Worm (Caenorhabditis elegans): ENCODE data around the gene K08D10.14.

Gene K08D10.14

DNA sequence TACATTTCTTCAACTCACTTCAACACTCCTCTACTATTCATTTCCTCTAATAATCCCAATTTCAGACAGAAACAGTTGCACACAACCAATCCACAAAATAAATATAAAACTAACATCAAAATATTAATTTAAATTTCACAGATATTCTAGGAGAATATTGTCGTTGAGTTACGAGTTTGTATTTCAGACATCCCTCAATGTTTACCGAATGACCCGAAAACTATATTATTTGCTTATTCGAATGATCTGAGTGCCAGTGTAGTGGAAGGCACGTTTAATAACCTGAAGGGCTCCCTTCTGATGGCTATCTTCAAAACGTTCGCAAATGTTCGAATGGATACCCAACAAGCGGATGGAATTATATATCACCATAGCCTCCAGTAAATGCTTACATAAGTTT is 10.0 kb upstream of the K08D10.14 start, which contains the start of gene R07C12.3:
R07C12.3 (plus strand) TSS at position 301 of the 400 bp plus-strand sequence.
- TF ChIP-seq attf-6 (GFP tag; IDR thresholded peaks at IDR 0.05) (no peak), C17E4.6 (GFP tag; IDR thresholded peaks at IDR 0.05) (no peak), F57A8.1 (GFP tag; optimal IDR thresholded peaks at IDR 0.05) (no peak), ztf-18 (tag; optimal IDR thresholded peaks at IDR 0.05) (no peak), repo-1 (tag; optimal IDR thresholded peaks at IDR 0.05) (no peak), cebp-2 (GFP tag; IDR thresholded peaks at IDR 0.05) (no peak), atf-7 (tag; optimal IDR thresholded peaks at IDR 0.05) (no peak), F49E8.2 (tag; optimal IDR thresholded peaks at IDR 0.05; ENCODE audit: insufficient read depth) (no peak), bed-1 (GFP tag; IDR thresholded peaks at IDR 0.05) (no peak), rec-8 (tag; optimal IDR thresholded peaks at IDR 0.05) (no peak), nhr-179 (tag; optimal IDR thresholded peaks at IDR 0.05) (no peak), Y95B8A.8 (GFP tag; IDR thresholded peaks at IDR 0.05) (no peak), athp-1 (tag; optimal IDR thresholded peaks at IDR 0.05) (no peak), B0336.3 (GFP tag; IDR thresholded peaks at IDR 0.05) (no peak), ekl-4 (GFP tag; IDR thresholded peaks at IDR 0.05) (no peak), C06A6.2 (GFP tag; conservative IDR thresholded peaks at IDR 0.05) (no peak), dpl-1 (GFP tag; optimal IDR thresholded peaks at IDR 0.05) (no peak), fkh-3 (tag; optimal IDR thresholded peaks at IDR 0.05) (no peak), D2030.7 (GFP tag; IDR thresholded peaks at IDR 0.05) (no peak)

- TF ChIP-seq hsf-1 (GFP tag; IDR thresholded peaks at IDR 0.05) (no peak), nhr-80 (tag; optimal IDR thresholded peaks at IDR 0.05) (peak; percentile 77)
Observed at ce11 chrIV:4147891-4148290, 6.8 kb upstream of the K08D10.14 start.

DNA sequence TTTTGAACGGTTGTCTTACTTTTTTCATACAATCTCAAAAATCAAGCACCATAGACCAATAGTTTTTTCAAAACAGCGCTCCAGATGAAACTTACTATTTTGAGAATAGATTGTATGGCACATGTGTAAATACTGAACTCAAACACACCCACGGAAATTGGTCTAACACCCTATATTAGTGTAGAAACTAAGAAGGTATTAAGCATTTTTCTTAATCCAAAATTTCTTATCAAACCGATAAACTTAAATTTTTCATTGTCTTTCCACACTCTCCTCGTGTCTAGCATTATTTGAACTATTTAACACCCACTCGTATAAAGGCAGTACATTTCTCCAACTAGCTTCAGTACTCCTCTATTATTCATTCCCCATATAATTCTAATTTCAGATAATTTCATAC is 4.6 kb upstream of the K08D10.14 start:
- TF ChIP-seq ztf-25 (GFP tag; IDR thresholded peaks at IDR 0.05) (no peak), egl-44 (GFP tag; IDR thresholded peaks at IDR 0.05) (no peak), pbrm-1 (GFP tag; IDR thresholded peaks at IDR 0.05) (no peak), hmg-20 (GFP tag; IDR thresholded peaks at IDR 0.05) (no peak), F57C9.4 (tag; optimal IDR thresholded peaks at IDR 0.05) (no peak), ztf-22 (GFP tag; optimal IDR thresholded peaks at IDR 0.05) (no peak), rcor-1 (GFP tag; IDR thresholded peaks at IDR 0.05) (no peak), madf-8 (GFP tag; conservative IDR thresholded peaks at IDR 0.05) (no peak), aptf-3 (GFP tag; IDR thresholded peaks at IDR 0.05) (no peak)

DNA sequence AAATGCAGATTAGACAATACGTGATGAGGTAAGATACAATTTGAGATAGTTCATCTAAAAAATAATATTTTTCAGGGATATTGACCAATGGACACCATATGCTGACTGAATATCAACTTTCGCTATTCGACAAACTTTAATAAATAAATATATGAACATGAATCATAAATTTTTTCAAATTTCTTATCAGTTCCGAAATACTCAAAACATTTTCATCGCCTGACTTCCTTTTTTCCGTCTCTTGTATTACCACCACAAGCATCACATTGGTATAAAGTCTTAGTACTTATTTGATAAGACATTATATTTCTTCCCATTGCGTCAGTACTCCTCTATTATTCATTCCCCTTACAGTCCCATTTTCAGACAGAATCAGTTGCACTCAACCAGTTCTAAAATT is 2.6 kb upstream of the K08D10.14 start, which contains the start of the genes K08D10.10 and R07C12.1:
K08D10.10 (plus strand) TSS at position 93 of the 400 bp plus-strand sequence.
R07C12.1 (plus strand) TSS at position 314 of the 400 bp plus-strand sequence.
- TF ChIP-seq nhr-80 (tag; optimal IDR thresholded peaks at IDR 0.05) (peak; percentile 42), C17E4.6 (GFP tag; IDR thresholded peaks at IDR 0.05) (no peak)

DNA sequence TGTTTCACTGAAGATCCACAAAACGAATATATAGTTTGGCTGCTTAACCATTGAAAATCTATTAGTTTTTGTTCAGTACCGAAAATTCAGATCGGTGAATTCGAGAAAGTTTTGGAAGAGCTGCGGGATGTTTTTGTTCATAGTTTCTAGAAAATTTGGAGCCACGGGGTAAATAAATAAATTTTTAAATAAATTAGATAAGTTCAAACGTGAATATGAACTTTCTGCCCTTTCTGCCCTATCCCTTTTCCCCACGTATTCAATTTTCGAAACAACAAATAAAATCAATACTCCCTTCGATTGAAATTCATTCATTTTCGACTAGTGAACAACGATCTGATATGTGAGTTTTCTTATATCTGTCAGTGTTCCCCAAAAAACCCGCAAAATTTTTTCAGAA is 7.4 kb downstream of the K08D10.14 start, which contains the start of gene scrm-5:
scrm-5 (plus strand) TSS at position 301 of the 400 bp plus-strand sequence.
- TF ChIP-seq hmg-20 (GFP tag; IDR thresholded peaks at IDR 0.05) (no peak), efl-1 (GFP tag; optimal IDR thresholded peaks at IDR 0.05) (no peak), T26A5.8 (tag; optimal IDR thresholded peaks at IDR 0.05) (no peak)

- TF ChIP-seq aptf-2 (GFP tag; conservative IDR thresholded peaks at IDR 0.05) (no peak), Y79H2A.3 (GFP tag; conservative IDR thresholded peaks at IDR 0.05) (no peak), somi-1 (GFP tag; optimal IDR thresholded peaks at IDR 0.05) (no peak), F37B4.10 (GFP tag; IDR thresholded peaks at IDR 0.05) (no peak), lir-1 (GFP tag; conservative IDR thresholded peaks at IDR 0.05) (no peak), cebp-1 (GFP tag; IDR thresholded peaks at IDR 0.05) (no peak), cebp-1 (tag; optimal IDR thresholded peaks at IDR 0.05) (no peak), nfyb-1 (GFP tag; IDR thresholded peaks at IDR 0.05) (no peak), C06A6.2 (GFP tag; conservative IDR thresholded peaks at IDR 0.05) (no peak)
Observed at ce11 chrIV:4164392-4164791, 9.7 kb downstream of the K08D10.14 start, which contains the start of gene scrm-8. Gene scrm-8, plus strand, starts transcription at chrIV:4164692.

All from whole organism, young adult.